5 fruit fly cellular contexts compared by ENCODE assay signal in genomic region chr2L:20084068-20084651, dm6.
TF ChIP-seq lines count a peak whose summit lies in the region.

No protein-coding gene starts in this region.

- no peak for TF ChIP-seq CTCF in whole organism, embryonic (GFP tag; optimal IDR thresholded peaks at IDR 0.05; lab: Kevin White, UChicago)

TF ChIP-seq in whole organism, 6 proteins besides CTCF, POLR2A, EP300 and RAD21:
- TF ChIP-seq pan (optimal IDR thresholded peaks at IDR 0.05; lab: Kevin White, UChicago), result no peak
- TF ChIP-seq EcR (GFP tag; optimal IDR thresholded peaks at IDR 0.05; lab: Kevin White, UChicago), result peak; percentile 8 to 25
TF ChIP-seq in whole organism: peak in this region for 1.

TF ChIP-seq in whole organism, adult, 20 proteins besides CTCF, POLR2A, EP300 and RAD21:
- TF ChIP-seq pad (GFP tag; optimal IDR thresholded peaks at IDR 0.05; lab: Kevin White, UChicago), result peak; percentile 42
- no peak for TF ChIP-seq cic (GFP tag; optimal IDR thresholded peaks at IDR 0.05; lab: Kevin White, UChicago)
- peak; percentile 67 for TF ChIP-seq Mnt (GFP tag; optimal IDR thresholded peaks at IDR 0.05; lab: Kevin White, UChicago)

TF ChIP-seq in whole organism, embryonic, 481 proteins besides CTCF, POLR2A, EP300 and RAD21 (continues in another document):
- TF ChIP-seq chinmo (GFP tag; IDR thresholded peaks at IDR 0.05; lab: Robert Waterston, UW; ENCODE audit: partially characterized antibody), result 0 out of 4 replicates have a peak, but pooled peaks have one; percentile 55
- TF ChIP-seq CG6254 (GFP tag; optimal IDR thresholded peaks at IDR 0.05; lab: Kevin White, UChicago), result peak; percentile 59
- peak; percentile 50 for TF ChIP-seq Med (GFP tag; lab: Kevin White, UChicago)
- TF ChIP-seq Gug (GFP tag; IDR thresholded peaks at IDR 0.05; lab: Robert Waterston, UW), result no peak
- no peak for TF ChIP-seq BEAF-32 (GFP tag; optimal IDR thresholded peaks at IDR 0.05; lab: Kevin White, UChicago)
- no peak for TF ChIP-seq kah (GFP tag; optimal IDR thresholded peaks at IDR 0.05; lab: Kevin White, UChicago)
- TF ChIP-seq crp (GFP tag; optimal IDR thresholded peaks at IDR 0.05; lab: Kevin White, UChicago), result no peak
- TF ChIP-seq btn (GFP tag; optimal IDR thresholded peaks at IDR 0.05; lab: Kevin White, UChicago), result no peak
- no peak for TF ChIP-seq slou (GFP tag; optimal IDR thresholded peaks at IDR 0.05; lab: Kevin White, UChicago)
- TF ChIP-seq bab2 (GFP tag; optimal IDR thresholded peaks at IDR 0.05; lab: Kevin White, UChicago), result no peak
- no peak for TF ChIP-seq Mad (GFP tag; optimal IDR thresholded peaks at IDR 0.05; lab: Kevin White, UChicago)
- no peak for TF ChIP-seq CG13424 (tag; optimal IDR thresholded peaks at IDR 0.05; lab: Kevin White, UChicago)
- TF ChIP-seq prd (optimal IDR thresholded peaks at IDR 0.05; lab: Kevin White, UChicago), result no peak
- 0 out of 3 replicates have a peak, but pooled peaks have one; percentile 21 for TF ChIP-seq prd (GFP tag; IDR thresholded peaks at IDR 0.05; lab: Robert Waterston, UW)
- TF ChIP-seq chm (GFP tag; IDR thresholded peaks at IDR 0.05; lab: Robert Waterston, UW), result no peak
- no peak for TF ChIP-seq ro (GFP tag; IDR thresholded peaks at IDR 0.05; lab: Robert Waterston, UW)
- TF ChIP-seq CG2129 (GFP tag; IDR thresholded peaks at IDR 0.05; lab: Robert Waterston, UW; ENCODE audit: partially characterized antibody), result no peak
- no peak for TF ChIP-seq Camta (GFP tag; optimal IDR thresholded peaks at IDR 0.05; lab: Kevin White, UChicago)
- peak; percentile 8; the same call in 1 of the 2 replicates for TF ChIP-seq Ada2b (GFP tag; IDR thresholded peaks at IDR 0.05; lab: Robert Waterston, UW)
- peak; percentile 84 for TF ChIP-seq Ets65A (GFP tag; lab: Kevin White, UChicago)
- TF ChIP-seq ase (GFP tag; IDR thresholded peaks at IDR 0.05; lab: Robert Waterston, UW), result no peak
- peak; percentile 49 for TF ChIP-seq CG3995 (GFP tag; optimal IDR thresholded peaks at IDR 0.05; lab: Kevin White, UChicago)
- peak; percentile 12 for TF ChIP-seq lab (GFP tag; optimal IDR thresholded peaks at IDR 0.05; lab: Kevin White, UChicago)
- peak; percentile 18 for TF ChIP-seq sd (tag; optimal IDR thresholded peaks at IDR 0.05; lab: Kevin White, UChicago)
- TF ChIP-seq Drgx (GFP tag; IDR thresholded peaks at IDR 0.05; lab: Robert Waterston, UW), result 0 out of 2 replicates have a peak, but pooled peaks have one; percentile 26
- TF ChIP-seq CG2199 (GFP tag; IDR thresholded peaks at IDR 0.05; lab: Robert Waterston, UW), result no peak
- TF ChIP-seq Hsf (GFP tag; optimal IDR thresholded peaks at IDR 0.05; lab: Kevin White, UChicago), result no peak
- no peak for TF ChIP-seq CG8089 (GFP tag; optimal IDR thresholded peaks at IDR 0.05; lab: Kevin White, UChicago)
- no peak for TF ChIP-seq Ptx1 (GFP tag; IDR thresholded peaks at IDR 0.05; lab: Robert Waterston, UW)

TF ChIP-seq in whole organism, prepupa, 60 proteins besides CTCF, POLR2A, EP300 and RAD21:
- TF ChIP-seq CG31627 (GFP tag; optimal IDR thresholded peaks at IDR 0.05; lab: Kevin White, UChicago) (no peak), CG6276 (GFP tag; optimal IDR thresholded peaks at IDR 0.05; lab: Kevin White, UChicago) (peak; percentile 0), eg (GFP tag; IDR thresholded peaks at IDR 0.05; lab: Robert Waterston, UW) (0 out of 3 replicates have a peak, but pooled peaks have one; percentile 5), dsx (GFP tag; optimal IDR thresholded peaks at IDR 0.05; lab: Kevin White, UChicago; ENCODE audit: poor library complexity, severe bottlenecking) (peak; percentile 36), CG9139 (GFP tag; optimal IDR thresholded peaks at IDR 0.05; lab: Kevin White, UChicago) (peak; percentile 8), Eip93F (GFP tag; optimal IDR thresholded peaks at IDR 0.05; lab: Kevin White, UChicago) (peak; percentile 53), dac (GFP tag; optimal IDR thresholded peaks at IDR 0.05; lab: Kevin White, UChicago) (no peak), Hr39 (GFP tag; optimal IDR thresholded peaks at IDR 0.05; lab: Kevin White, UChicago) (no peak), ss (GFP tag; optimal IDR thresholded peaks at IDR 0.05; lab: Kevin White, UChicago) (peak; percentile 47 to 48), CG8119 (GFP tag; IDR thresholded peaks at IDR 0.05; lab: Robert Waterston, UW) (0 out of 3 replicates have a peak, but pooled peaks have one; percentile 35), CG6163 (GFP tag; IDR thresholded peaks at IDR 0.05; lab: Robert Waterston, UW) (0 out of 3 replicates have a peak, but pooled peaks have one; percentile 31), svp (GFP tag; lab: Kevin White, UChicago) (peak; percentile 47)
TF ChIP-seq in whole organism, prepupa: peak in this region for 9.

TF ChIP-seq in whole organism, pupa, 21 proteins besides CTCF, POLR2A, EP300 and RAD21:
- TF ChIP-seq CG9948 (tag; optimal IDR thresholded peaks at IDR 0.05; lab: Kevin White, UChicago) (no peak), Snoo (tag; optimal IDR thresholded peaks at IDR 0.05; lab: Kevin White, UChicago) (no peak), Ets98B (GFP tag; IDR thresholded peaks at IDR 0.05; lab: Robert Waterston, UW) (no peak), CG14655 (GFP tag; optimal IDR thresholded peaks at IDR 0.05; lab: Kevin White, UChicago) (no peak), CG17806 (tag; optimal IDR thresholded peaks at IDR 0.05; lab: Kevin White, UChicago) (no peak), CG13204 (GFP tag; optimal IDR thresholded peaks at IDR 0.05; lab: Kevin White, UChicago) (peak; percentile 39), CG8301 (tag; optimal IDR thresholded peaks at IDR 0.05; lab: Kevin White, UChicago) (no peak), CG4496 (GFP tag; IDR thresholded peaks at IDR 0.05; lab: Robert Waterston, UW) (no peak), fd96Ca (GFP tag; IDR thresholded peaks at IDR 0.05; lab: Robert Waterston, UW) (no peak), CG12605 (GFP tag; IDR thresholded peaks at IDR 0.05; lab: Robert Waterston, UW) (peak; percentile 64; the same call in 1 of the 2 replicates), CG32121 (GFP tag; IDR thresholded peaks at IDR 0.05; lab: Robert Waterston, UW) (peak; percentile 28), Pif1A (GFP tag; optimal IDR thresholded peaks at IDR 0.05; lab: Kevin White, UChicago) (no peak), CG34367 (tag; optimal IDR thresholded peaks at IDR 0.05; lab: Kevin White, UChicago) (no peak), Pif1B (GFP tag; optimal IDR thresholded peaks at IDR 0.05; lab: Kevin White, UChicago) (no peak), CG10348 (GFP tag; IDR thresholded peaks at IDR 0.05; lab: Robert Waterston, UW) (no peak), CG8159 (tag; optimal IDR thresholded peaks at IDR 0.05; lab: Kevin White, UChicago) (no peak), EcR (GFP tag; optimal IDR thresholded peaks at IDR 0.05; lab: Kevin White, UChicago) (no peak), rn (GFP tag; IDR thresholded peaks at IDR 0.05; lab: Robert Waterston, UW) (no peak), D1 (tag; optimal IDR thresholded peaks at IDR 0.05; lab: Kevin White, UChicago) (no peak)
